Fruit fly (Drosophila melanogaster) whole organism: ENCODE results near the gene CG43331.

Experiments
- CG8478 ChIP-seq: fragments of >200 bp; optimal IDR thresholded peaks from 2 replicates; lab custom pipeline; 2018; ENCODE audit warnings: inconsistent platforms
- Dll ChIP-seq: fragments of >200 bp; optimal IDR thresholded peaks from 2 replicates; lab custom pipeline; 2017
- EcR ChIP-seq, 2 experiments: fragments of >200 bp; optimal IDR thresholded peaks; 2 replicates each; lab custom pipeline; 2017; ENCODE audit warnings: missing biosample characterization in 2 of 2, missing genetic modification characterization in 2 of 2, missing genetic modification reagents in 2 of 2
- pan ChIP-seq: fragments of >200 bp; optimal IDR thresholded peaks from 2 replicates; lab custom pipeline; 2017
- psq ChIP-seq: fragments of >200 bp; optimal IDR thresholded peaks from 2 replicates; lab custom pipeline; 2017
- usp ChIP-seq: fragments of >200 bp; optimal IDR thresholded peaks from 2 replicates; lab custom pipeline; 2017; ENCODE audit warnings: missing biosample characterization, missing genetic modification characterization, mixed read lengths

DNA sequence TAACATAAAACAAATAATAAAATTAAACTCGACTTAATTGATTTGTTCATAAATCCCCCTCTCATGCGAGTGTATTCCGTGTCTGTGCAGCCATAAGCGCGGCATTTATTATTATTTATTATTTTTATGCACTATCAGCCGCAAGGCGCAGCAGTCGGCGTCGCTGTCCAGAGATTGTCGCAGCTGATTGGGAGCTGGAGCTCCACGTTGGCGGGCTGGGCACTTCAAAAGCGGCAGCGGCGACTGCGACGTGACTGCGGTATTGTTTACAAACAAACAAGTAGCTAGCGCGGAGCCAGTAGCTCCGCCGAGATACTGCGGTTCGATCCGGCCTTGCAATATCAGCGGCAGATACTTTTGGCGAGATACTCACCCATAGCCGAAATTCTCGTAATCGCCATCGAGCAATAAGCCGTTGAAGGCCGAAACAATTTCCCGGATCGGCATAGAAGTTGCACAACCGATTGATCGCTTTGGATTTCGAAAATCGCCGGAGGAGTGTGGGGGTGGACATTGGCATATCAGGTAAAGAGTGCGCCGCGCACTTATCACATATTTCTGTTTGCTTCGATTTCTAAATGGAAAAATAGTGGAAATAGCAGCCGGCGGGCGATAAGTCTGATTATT lies 44.6 kb downstream of the CG43331 start:
- TF ChIP-seq CG8478: no peak
- no peak for TF ChIP-seq psq (lab: Kevin White, UChicago)
- TF ChIP-seq Dll: no peak
- TF ChIP-seq EcR (GFP tag; optimal IDR thresholded peaks at IDR 0.05; lab: Kevin White, UChicago): no peak
- no peak for TF ChIP-seq usp (GFP tag; lab: Kevin White, UChicago)
- TF ChIP-seq pan: no peak
